Fruit fly (Drosophila melanogaster) ovary, adult (tissue): ENCODE results near the gene CG43851.

Experiments
- CG17801 ChIP-seq: fragments of 200-800 bp; optimal IDR thresholded peaks from 2 replicates; lab custom pipeline; 2019; ENCODE audit warnings: missing biosample characterization, mild to moderate bottlenecking, missing genetic modification characterization, moderate library complexity; ENCODE audit not compliant: partially characterized antibody

Gene CG43851

DNA sequence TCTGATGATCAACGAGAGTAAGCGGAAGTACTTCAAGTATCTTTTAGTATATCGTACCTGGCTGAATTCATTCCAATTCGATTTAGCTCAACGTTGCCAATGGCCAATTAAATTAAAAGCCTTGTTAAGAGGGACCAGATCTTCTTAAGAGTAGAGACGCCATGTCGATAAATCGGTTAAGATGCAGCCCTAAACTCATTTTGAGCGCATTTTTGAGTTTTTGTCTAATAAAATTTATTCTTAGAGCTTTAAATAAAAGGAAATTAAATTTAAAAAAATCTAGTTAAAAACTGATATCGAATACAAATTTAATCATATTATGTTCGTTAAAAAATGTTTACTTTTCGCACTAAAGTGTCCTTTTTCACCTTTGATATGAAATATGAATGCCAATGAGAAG is 48.7 kb downstream of the CG43851 start, which contains the start of gene Trf5:
Gene Trf5 (minus strand): TSS at position 101 of the 400 bp plus-strand sequence.
- no peak for TF ChIP-seq CG17801 (GFP tag; lab: Kevin White, UChicago)
